1 fruit fly cellular context compared by ENCODE assay signal in genomic region chr3L:14002524-14003135, dm6.
TF ChIP-seq lines count a peak whose summit lies in the region.

No protein-coding gene starts in this region.

TF ChIP-seq in whole organism, embryonic, 481 proteins besides CTCF, POLR2A, EP300 and RAD21 (continued from another document):
- TF ChIP-seq MESR4 (GFP tag; optimal IDR thresholded peaks at IDR 0.05; lab: Kevin White, UChicago) (peak; percentile 18), dan (GFP tag; IDR thresholded peaks at IDR 0.05; lab: Robert Waterston, UW) (no peak), Blimp-1 (GFP tag; optimal IDR thresholded peaks at IDR 0.05; lab: Kevin White, UChicago) (no peak), kah (GFP tag; optimal IDR thresholded peaks at IDR 0.05; lab: Kevin White, UChicago) (no peak), pnt (GFP tag; optimal IDR thresholded peaks at IDR 0.05; lab: Kevin White, UChicago) (no peak), croc (GFP tag; conservative IDR thresholded peaks at IDR 0.05; lab: Robert Waterston, UW) (no peak), Nf-YB (GFP tag; optimal IDR thresholded peaks at IDR 0.05; lab: Kevin White, UChicago) (peak; percentile 40), fd3F (GFP tag; optimal IDR thresholded peaks at IDR 0.05; lab: Kevin White, UChicago) (no peak), CG3163 (GFP tag; optimal IDR thresholded peaks at IDR 0.05; lab: Kevin White, UChicago) (no peak), ara (GFP tag; IDR thresholded peaks at IDR 0.05; lab: Robert Waterston, UW) (no peak), nerfin-2 (GFP tag; IDR thresholded peaks at IDR 0.05; lab: Robert Waterston, UW; ENCODE audit: partially characterized antibody) (no peak), CG31224 (GFP tag; IDR thresholded peaks at IDR 0.05; lab: Robert Waterston, UW) (no peak)
